Fruit fly (Drosophila melanogaster): ENCODE measurements around the gene Fer2LCH.

Fer2LCH gene

DNA sequence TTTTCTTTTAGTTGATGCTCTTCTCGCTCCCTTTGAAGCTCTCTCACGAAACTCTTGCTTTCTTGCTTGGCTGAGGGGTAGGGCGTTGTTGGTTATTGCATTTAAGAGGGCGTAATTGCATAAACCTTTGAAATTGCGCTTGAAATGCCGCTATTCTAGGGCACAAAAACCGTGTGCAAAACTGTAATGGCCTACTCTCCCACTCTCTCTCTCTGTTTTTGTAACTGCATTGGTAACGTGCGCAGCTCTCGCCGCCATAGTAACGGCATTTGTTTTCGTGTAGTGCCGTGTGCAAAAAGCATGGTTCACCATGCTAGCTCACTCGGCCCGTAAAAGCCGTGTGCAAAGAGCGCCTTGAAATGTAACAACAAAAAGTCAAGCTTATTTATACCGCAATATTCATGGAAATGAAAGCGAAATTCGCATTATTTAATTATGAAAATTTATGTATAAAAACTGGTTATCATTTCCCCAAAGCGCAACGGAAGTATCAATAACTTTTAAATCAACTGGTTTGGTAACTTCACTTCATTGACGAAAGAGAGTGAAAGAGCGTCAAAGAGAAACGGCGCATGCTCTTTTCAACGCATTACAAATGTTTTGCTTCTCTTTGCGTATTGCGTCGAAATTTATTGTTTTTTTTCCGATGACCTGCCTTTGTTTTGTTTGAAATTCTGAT is 706 bp upstream of the Fer2LCH start (continued):
- no peak for TF ChIP-seq esn (GFP tag; optimal IDR thresholded peaks at IDR 0.05)
- 0 out of 2 replicates have a peak, but pooled peaks have one; percentile 14 for TF ChIP-seq CG15336 (GFP tag; IDR thresholded peaks at IDR 0.05)
- peak; percentile 28 to 52 for TF ChIP-seq ss (GFP tag; optimal IDR thresholded peaks at IDR 0.05)
- TF ChIP-seq CG6276 (GFP tag; optimal IDR thresholded peaks at IDR 0.05), result peak; percentile 0
- no peak for TF ChIP-seq Smox (GFP tag; optimal IDR thresholded peaks at IDR 0.05)
- peak; percentile 51; the same call in 1 of the 3 replicates for TF ChIP-seq eg (GFP tag; IDR thresholded peaks at IDR 0.05)
- TF ChIP-seq CG1621 (tag; optimal IDR thresholded peaks at IDR 0.05), result no peak
- peak; percentile 3 for TF ChIP-seq Hr4 (GFP tag; optimal IDR thresholded peaks at IDR 0.05)
- TF ChIP-seq cyc (GFP tag; optimal IDR thresholded peaks at IDR 0.05), result no peak
- peak; percentile 54 for TF ChIP-seq net (GFP tag; optimal IDR thresholded peaks at IDR 0.05)
- no peak for TF ChIP-seq CG32006 (GFP tag; optimal IDR thresholded peaks at IDR 0.05)
- TF ChIP-seq CG6808 (GFP tag; optimal IDR thresholded peaks at IDR 0.05), result no peak
- no peak for TF ChIP-seq Ets21C (GFP tag; optimal IDR thresholded peaks at IDR 0.05)
- TF ChIP-seq lz (GFP tag; optimal IDR thresholded peaks at IDR 0.05), result no peak
- TF ChIP-seq CG10631 (GFP tag; optimal IDR thresholded peaks at IDR 0.05), result no peak
- TF ChIP-seq CG4318 (GFP tag; optimal IDR thresholded peaks at IDR 0.05), result no peak
- TF ChIP-seq topi (GFP tag; optimal IDR thresholded peaks at IDR 0.05), result peak; percentile 30
- peak; percentile 58 for TF ChIP-seq Sox102F (GFP tag; optimal IDR thresholded peaks at IDR 0.05)
- TF ChIP-seq CG8119 (GFP tag; IDR thresholded peaks at IDR 0.05), result no peak; the same call in 2 of the 3 replicates
- peak; percentile 91 for TF ChIP-seq Blimp-1 (GFP tag; optimal IDR thresholded peaks at IDR 0.05)
- no peak for TF ChIP-seq CG11294 (GFP tag; IDR thresholded peaks at IDR 0.05)
- no peak for TF ChIP-seq CG3032 (tag; optimal IDR thresholded peaks at IDR 0.05)
- no peak for TF ChIP-seq Hr39 (GFP tag; optimal IDR thresholded peaks at IDR 0.05)
- no peak for TF ChIP-seq salr (GFP tag; optimal IDR thresholded peaks at IDR 0.05)
- TF ChIP-seq Eip78C (GFP tag), result peak; percentile 77
- peak; percentile 14 for TF ChIP-seq fkh (GFP tag; optimal IDR thresholded peaks at IDR 0.05)
- no peak for TF ChIP-seq Lpt (GFP tag; optimal IDR thresholded peaks at IDR 0.05)
- no peak for TF ChIP-seq CG8319 (GFP tag; optimal IDR thresholded peaks at IDR 0.05)
- TF ChIP-seq Eip75B (GFP tag; optimal IDR thresholded peaks at IDR 0.05), result no peak
- peak; percentile 38; the same call in 1 of the 3 replicates for TF ChIP-seq CG6163 (GFP tag; IDR thresholded peaks at IDR 0.05)
- peak; percentile 49 for TF ChIP-seq Eip93F (GFP tag; optimal IDR thresholded peaks at IDR 0.05)
- TF ChIP-seq CG7368 (GFP tag; optimal IDR thresholded peaks at IDR 0.05), result no peak
- peak; percentile 46 for TF ChIP-seq dsx (GFP tag; optimal IDR thresholded peaks at IDR 0.05; ENCODE audit: poor library complexity, severe bottlenecking)
- TF ChIP-seq CG11762 (GFP tag; optimal IDR thresholded peaks at IDR 0.05; ENCODE audit: insufficient read depth), result no peak
- TF ChIP-seq vri (GFP tag; optimal IDR thresholded peaks at IDR 0.05), result peak; percentile 72
- no peak for TF ChIP-seq CG10669 (GFP tag; optimal IDR thresholded peaks at IDR 0.05)
- no peak for TF ChIP-seq CG34406 (GFP tag; optimal IDR thresholded peaks at IDR 0.05)
- TF ChIP-seq Gug (GFP tag; IDR thresholded peaks at IDR 0.05), result no peak
- no peak for TF ChIP-seq CG31627 (GFP tag; optimal IDR thresholded peaks at IDR 0.05)

DNA sequence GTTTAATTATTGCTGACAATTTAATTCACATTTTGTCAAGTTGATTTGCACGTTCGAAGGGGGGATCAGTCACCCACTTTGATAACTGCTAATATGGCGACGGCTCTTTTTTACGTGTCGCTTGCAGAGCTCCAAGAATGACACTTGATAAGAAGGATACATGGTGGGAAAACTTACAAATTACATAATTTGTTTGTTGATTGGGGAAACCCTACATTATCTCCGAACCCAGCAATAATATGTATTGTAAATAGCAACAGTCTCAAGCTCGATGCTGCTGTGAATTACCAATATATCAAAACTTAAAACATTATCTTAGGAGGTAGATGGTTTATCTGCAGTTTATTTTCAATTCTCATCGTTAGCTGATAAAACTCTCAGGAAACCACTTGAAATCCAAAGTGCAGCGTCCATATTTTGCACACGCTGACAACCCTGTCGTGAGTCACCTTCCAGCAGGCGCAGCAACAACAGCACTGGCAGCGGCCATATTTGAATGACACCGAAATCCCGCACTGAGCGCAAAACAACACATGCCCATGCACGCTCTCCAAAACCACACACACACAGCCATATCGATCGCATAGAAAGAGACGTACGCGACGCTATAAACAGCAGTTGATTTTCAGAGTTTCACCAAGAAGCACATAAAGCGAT is 739 bp downstream of the Fer2LCH start:
- TF ChIP-seq OdsH (GFP tag; optimal IDR thresholded peaks at IDR 0.05) (peak; percentile 96), CG10669 (GFP tag; optimal IDR thresholded peaks at IDR 0.05) (peak; percentile 95), pdm3 (GFP tag; optimal IDR thresholded peaks at IDR 0.05) (peak; percentile 97), CG7368 (GFP tag; optimal IDR thresholded peaks at IDR 0.05) (peak; percentile 92), svp (GFP tag) (peak; percentile 99), lz (GFP tag; optimal IDR thresholded peaks at IDR 0.05) (peak; percentile 98), CG6792 (GFP tag; optimal IDR thresholded peaks at IDR 0.05) (peak; percentile 98), CG6163 (GFP tag; IDR thresholded peaks at IDR 0.05) (peak; percentile 89), Hr39 (GFP tag; optimal IDR thresholded peaks at IDR 0.05) (peak; percentile 98), dsx (GFP tag; optimal IDR thresholded peaks at IDR 0.05; ENCODE audit: poor library complexity, severe bottlenecking) (peak; percentile 83), Gug (GFP tag; IDR thresholded peaks at IDR 0.05) (peak; percentile 84), spab (GFP tag; optimal IDR thresholded peaks at IDR 0.05) (peak; percentile 98), CG15336 (GFP tag; IDR thresholded peaks at IDR 0.05) (peak; percentile 84), cyc (GFP tag; optimal IDR thresholded peaks at IDR 0.05) (peak; percentile 96), salr (GFP tag; optimal IDR thresholded peaks at IDR 0.05) (peak; percentile 82 to 99), fd85E (GFP tag; optimal IDR thresholded peaks at IDR 0.05) (peak; percentile 68), CG3032 (tag; optimal IDR thresholded peaks at IDR 0.05) (peak; percentile 95), Hr38 (GFP tag; optimal IDR thresholded peaks at IDR 0.05) (peak; percentile 46), CG11762 (GFP tag; optimal IDR thresholded peaks at IDR 0.05; ENCODE audit: insufficient read depth) (peak; percentile 92), CG11902 (GFP tag; optimal IDR thresholded peaks at IDR 0.05) (peak; percentile 95), achi (GFP tag; optimal IDR thresholded peaks at IDR 0.05) (peak; percentile 95), Eip75B (GFP tag; optimal IDR thresholded peaks at IDR 0.05) (peak; percentile 98)

Data from whole organism, prepupa.